Worm (Caenorhabditis elegans) whole organism, late embryonic: Measurements from ENCODE around the gene R13H4.7.

Experiments used
- F13H6.1 ChIP-seq: sonication (generic microtip); optimal IDR thresholded peaks from 2 replicates; lab custom pipeline; 2016; ENCODE audit warnings: missing genetic modification characterization, missing compliant biosample characterization
- K02D7.2 ChIP-seq: sonication (generic microtip); optimal IDR thresholded peaks from 2 replicates; lab custom pipeline; 2017; ENCODE audit warnings: mild to moderate bottlenecking, missing genetic modification characterization, missing compliant biosample characterization
- ama-1 ChIP-seq: fragments of 150-350 bp; optimal IDR thresholded peaks from 2 replicates; lab custom pipeline; 2014
- ceh-45 ChIP-seq: fragments of 200-800 bp; sonication (Bioruptor generic); IDR thresholded peaks from 2 replicates; pipeline ENCODE4 v1.3.6; 2022; ENCODE audit warnings: missing genetic modification reagents, missing genetic modification characterization, missing compliant biosample characterization
- fax-1 ChIP-seq: sonication (generic microtip); optimal IDR thresholded peaks from 2 replicates; lab custom pipeline; 2016; ENCODE audit warnings: missing genotype, missing genetic modification characterization, missing compliant biosample characterization
- hlh-6 ChIP-seq: sonication (generic microtip); optimal IDR thresholded peaks from 2 replicates; lab custom pipeline; 2016; ENCODE audit warnings: missing genotype, missing genetic modification characterization, missing compliant biosample characterization
- nhr-11 ChIP-seq: fragments of 150-350 bp; optimal IDR thresholded peaks from 2 replicates; lab custom pipeline; 2014; ENCODE audit warnings: missing biosample characterization, missing genetic modification characterization
- pha-4 ChIP-seq: fragments of 150-350 bp; optimal IDR thresholded peaks from 2 replicates; lab custom pipeline; 2018; ENCODE audit warnings: missing biosample characterization, missing genetic modification reagents, missing genetic modification characterization
- ttx-3 ChIP-seq: sonication (generic microtip); optimal IDR thresholded peaks from 2 replicates; lab custom pipeline; 2016; ENCODE audit warnings: missing genetic modification reagents, missing genetic modification characterization, missing compliant biosample characterization
- unc-3 ChIP-seq, 2 experiments: fragments of 200-800 bp in 1 of 2; sonication (Bioruptor generic) in 1 of 2; sonication (generic microtip) in 1 of 2; conservative IDR thresholded peaks in 1 of 2; optimal IDR thresholded peaks in 1 of 2; 2 replicates each; pipeline versions ENCODE4 v1.3.6 to Lab custom; 2016 to 2022; ENCODE audit warnings: missing compliant biosample characterization in 2 of 2, missing genetic modification characterization in 2 of 2, missing genetic modification reagents in 1 of 2
- unc-86 ChIP-seq: sonication (generic microtip); optimal IDR thresholded peaks from 2 replicates; lab custom pipeline; 2016; ENCODE audit warnings: missing genetic modification characterization, missing compliant biosample characterization

- no peak for TF ChIP-seq K02D7.2 (tag; lab: Kevin White, UChicago)
- TF ChIP-seq unc-86 (tag; lab: Kevin White, UChicago) = no peak
- TF ChIP-seq pha-4 (tag; lab: Kevin White, UChicago) = no peak
- no peak for TF ChIP-seq fax-1
- no peak for TF ChIP-seq ceh-45 (GFP tag; lab: Robert Waterston, UW)
- no peak for TF ChIP-seq ama-1
- TF ChIP-seq nhr-11 (tag; lab: Kevin White, UChicago) = no peak
- no peak for TF ChIP-seq F13H6.1
- no peak for TF ChIP-seq unc-3 (GFP tag; conservative IDR thresholded peaks at IDR 0.05; lab: Robert Waterston, UW)
- TF ChIP-seq unc-3 (tag; optimal IDR thresholded peaks at IDR 0.05; lab: Kevin White, UChicago) = no peak
- TF ChIP-seq hlh-6 (tag; lab: Kevin White, UChicago) = no peak
- TF ChIP-seq ttx-3 (tag; lab: Kevin White, UChicago) = no peak
These were observed 20.6 kb upstream of the R13H4.7 start for ce11 chrV:11888656-11889055.
